5 worm cellular contexts compared by ENCODE assay signal in the genomic region with DNA sequence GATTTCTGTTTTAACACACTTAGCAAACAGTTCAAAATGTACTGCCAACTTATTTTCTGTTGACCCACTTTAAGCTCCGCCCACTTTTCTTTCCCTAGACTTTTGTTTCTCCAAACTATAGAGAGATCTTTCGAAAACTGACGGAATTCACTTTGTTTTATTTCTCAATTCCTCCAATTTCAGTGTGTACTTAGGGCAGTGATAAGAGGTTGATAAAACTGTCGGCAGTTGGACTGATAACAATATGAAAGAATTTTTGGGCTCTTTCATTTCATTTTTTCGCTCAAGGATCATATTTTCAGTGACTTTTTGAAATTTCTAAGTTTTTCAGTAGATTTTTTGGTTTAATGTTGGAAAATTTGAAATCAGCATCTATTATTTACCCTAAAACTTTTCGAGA.
TF ChIP-seq lines count a peak whose summit lies in the region.

No protein-coding gene starts in this region.

TF ChIP-seq in whole organism, L1 larva, 84 proteins besides CTCF, POLR2A, EP300 and RAD21:
- TF ChIP-seq nhr-85 (tag; lab: Kevin White, UChicago) (no peak), tlp-1 (tag; optimal IDR thresholded peaks at IDR 0.05; lab: Kevin White, UChicago) (peak; percentile 32), unc-130 (tag; optimal IDR thresholded peaks at IDR 0.05; lab: Kevin White, UChicago) (no peak), elt-2 (tag; optimal IDR thresholded peaks at IDR 0.05; lab: Kevin White, UChicago) (peak; percentile 52), grh-1 (GFP tag; IDR thresholded peaks at IDR 0.05; lab: Robert Waterston, UW) (no peak), dsc-1 (tag; optimal IDR thresholded peaks at IDR 0.05; lab: Kevin White, UChicago) (no peak), nhr-71 (tag; optimal IDR thresholded peaks at IDR 0.05; lab: Kevin White, UChicago) (no peak), rnt-1 (tag; optimal IDR thresholded peaks at IDR 0.05; lab: Kevin White, UChicago) (no peak)

TF ChIP-seq in whole organism, L2 larva, 48 proteins besides CTCF, POLR2A, EP300 and RAD21:
- TF ChIP-seq sma-9 (GFP tag; optimal IDR thresholded peaks at IDR 0.05; lab: Kevin White, UChicago) (peak; percentile 38), sma-9 (tag; optimal IDR thresholded peaks at IDR 0.05; lab: Kevin White, UChicago) (no peak), fos-1 (tag; optimal IDR thresholded peaks at IDR 0.05; lab: Kevin White, UChicago) (peak; percentile 59), C34F6.9 (tag; optimal IDR thresholded peaks at IDR 0.05; lab: Kevin White, UChicago) (no peak), peb-1 (tag; optimal IDR thresholded peaks at IDR 0.05; lab: Kevin White, UChicago) (no peak), ceh-82 (tag; optimal IDR thresholded peaks at IDR 0.05; lab: Kevin White, UChicago) (no peak), alr-1 (tag; optimal IDR thresholded peaks at IDR 0.05; lab: Kevin White, UChicago) (no peak)

TF ChIP-seq in whole organism, L3 larva, 47 proteins besides CTCF, POLR2A, EP300 and RAD21:
- TF ChIP-seq fos-1 (tag; optimal IDR thresholded peaks at IDR 0.05; lab: Kevin White, UChicago): no peak
- TF ChIP-seq elt-1 (tag; optimal IDR thresholded peaks at IDR 0.05; lab: Kevin White, UChicago): no peak
- TF ChIP-seq aly-2 (tag; optimal IDR thresholded peaks at IDR 0.05; lab: Kevin White, UChicago): no peak
- TF ChIP-seq nhr-67 (tag; optimal IDR thresholded peaks at IDR 0.05; lab: Kevin White, UChicago): no peak
- no peak for TF ChIP-seq mdl-1 (tag; optimal IDR thresholded peaks at IDR 0.05; lab: Kevin White, UChicago)
- no peak for TF ChIP-seq ztf-4 (tag; optimal IDR thresholded peaks at IDR 0.05; lab: Kevin White, UChicago)
- TF ChIP-seq pha-4 (tag; optimal IDR thresholded peaks at IDR 0.05; lab: Kevin White, UChicago): peak; percentile 31
- TF ChIP-seq elt-2 (tag; optimal IDR thresholded peaks at IDR 0.05; lab: Kevin White, UChicago): peak; percentile 82
- peak; percentile 78 for TF ChIP-seq pqm-1 (tag; optimal IDR thresholded peaks at IDR 0.05; lab: Kevin White, UChicago)

TF ChIP-seq in whole organism, L4 larva, 104 proteins besides CTCF, POLR2A, EP300 and RAD21:
- TF ChIP-seq D1046.2 (GFP tag; IDR thresholded peaks at IDR 0.05; lab: Robert Waterston, UW) (no peak), daf-16 (GFP tag; optimal IDR thresholded peaks at IDR 0.05; lab: Kevin White, UChicago) (no peak), daf-16 (tag; optimal IDR thresholded peaks at IDR 0.05; lab: Kevin White, UChicago) (peak; percentile 68), fkh-10 (GFP tag; optimal IDR thresholded peaks at IDR 0.05; lab: Kevin White, UChicago) (no peak), zfp-3 (GFP tag; conservative IDR thresholded peaks at IDR 0.05; lab: Robert Waterston, UW) (no peak), dve-1 (tag; optimal IDR thresholded peaks at IDR 0.05; lab: Kevin White, UChicago; ENCODE audit: insufficient read depth) (peak; percentile 31), mxl-2 (GFP tag; conservative IDR thresholded peaks at IDR 0.05; lab: Robert Waterston, UW) (no peak), dmd-6 (GFP tag; IDR thresholded peaks at IDR 0.05; lab: Robert Waterston, UW) (peak; percentile 42; the same call in 1 of the 2 replicates), nhr-28 (tag; optimal IDR thresholded peaks at IDR 0.05; lab: Kevin White, UChicago) (peak; percentile 66), pqm-1 (tag; optimal IDR thresholded peaks at IDR 0.05; lab: Kevin White, UChicago) (peak; percentile 75)

TF ChIP-seq in whole organism, young adult, 124 proteins besides CTCF, POLR2A, EP300 and RAD21:
- TF ChIP-seq nhr-80 (tag; optimal IDR thresholded peaks at IDR 0.05; lab: Kevin White, UChicago) (peak; percentile 31), aptf-2 (GFP tag; conservative IDR thresholded peaks at IDR 0.05; lab: Robert Waterston, UW) (no peak)
